Fruit fly (Drosophila melanogaster): ENCODE data around the gene rsh.

Gene rsh

dm6 chrX:13099919-13100318, 111.5 kb downstream of the rsh start (continued):
- TF ChIP-seq Myb (GFP tag; optimal IDR thresholded peaks at IDR 0.05) (no peak), jumu (GFP tag; optimal IDR thresholded peaks at IDR 0.05) (peak; percentile 1), dmrt11E (tag; optimal IDR thresholded peaks at IDR 0.05) (peak; percentile 45), Dll (GFP tag; IDR thresholded peaks at IDR 0.05; ENCODE audit: partially characterized antibody) (no peak), sim (GFP tag; IDR thresholded peaks at IDR 0.05) (no peak), Fer3 (tag; optimal IDR thresholded peaks at IDR 0.05) (peak; percentile 89), PHDP (tag; optimal IDR thresholded peaks at IDR 0.05) (peak; percentile 88), HHEX (GFP tag; optimal IDR thresholded peaks at IDR 0.05) (peak; percentile 87), CG17612 (GFP tag; IDR thresholded peaks at IDR 0.05) (0 out of 2 replicates have a peak, but pooled peaks have one; percentile 62), CG14014 (GFP tag; IDR thresholded peaks at IDR 0.05) (peak; percentile 92), CG31441 (GFP tag; IDR thresholded peaks at IDR 0.05) (peak; percentile 81), lola (GFP tag; optimal IDR thresholded peaks at IDR 0.05) (peak in 1 of 3 experiments; percentile 36), ro (GFP tag; IDR thresholded peaks at IDR 0.05) (peak; percentile 53), Ets65A (GFP tag) (peak; percentile 68), Stat92E (GFP tag; optimal IDR thresholded peaks at IDR 0.05) (no peak), lab (GFP tag; optimal IDR thresholded peaks at IDR 0.05) (peak; percentile 93), gsb-n (tag; optimal IDR thresholded peaks at IDR 0.05) (no peak), CG12299 (tag; optimal IDR thresholded peaks at IDR 0.05) (peak; percentile 66), cas (GFP tag; IDR thresholded peaks at IDR 0.05) (peak; percentile 69; the same call in 1 of the 2 replicates), trem (tag; optimal IDR thresholded peaks at IDR 0.05) (peak; percentile 10), CG18011 (GFP tag; optimal IDR thresholded peaks at IDR 0.05) (peak; percentile 61), Lim3 (GFP tag; IDR thresholded peaks at IDR 0.05) (no peak), CG6272 (GFP tag; IDR thresholded peaks at IDR 0.05) (peak; percentile 89), Vsx1 (GFP tag; optimal IDR thresholded peaks at IDR 0.05) (peak; percentile 52), ssp (GFP tag; IDR thresholded peaks at IDR 0.05) (peak; percentile 70), CG1792 (GFP tag; optimal IDR thresholded peaks at IDR 0.05) (no peak), Kr (GFP tag; optimal IDR thresholded peaks at IDR 0.05) (no peak), yki (optimal IDR thresholded peaks at IDR 0.05) (no peak), CG9797 (GFP tag; optimal IDR thresholded peaks at IDR 0.05) (no peak), CG4328 (GFP tag; optimal IDR thresholded peaks at IDR 0.05) (peak; percentile 38), caup (GFP tag; optimal IDR thresholded peaks at IDR 0.05; ENCODE audit: severe bottlenecking) (peak; percentile 84), jigr1 (GFP tag; IDR thresholded peaks at IDR 0.05) (peak; percentile 59; the same call in 2 of the 3 replicates), CG1529 (GFP tag; optimal IDR thresholded peaks at IDR 0.05) (peak; percentile 34), CG43689 (GFP tag; IDR thresholded peaks at IDR 0.05) (peak; percentile 61; the same call in 1 of the 2 replicates), Usf (GFP tag; optimal IDR thresholded peaks at IDR 0.05) (peak; percentile 63), aop (GFP tag; IDR thresholded peaks at IDR 0.05) (0 out of 2 replicates have a peak, but pooled peaks have one; percentile 37), CG17829 (tag; optimal IDR thresholded peaks at IDR 0.05) (peak; percentile 70), CG6813 (GFP tag; optimal IDR thresholded peaks at IDR 0.05) (peak; percentile 80), CG13123 (GFP tag; optimal IDR thresholded peaks at IDR 0.05) (peak; percentile 28), salm (tag; optimal IDR thresholded peaks at IDR 0.05) (peak; percentile 64), CG6654 (GFP tag; optimal IDR thresholded peaks at IDR 0.05) (peak; percentile 65), CG4424 (GFP tag; optimal IDR thresholded peaks at IDR 0.05) (peak; percentile 68), abd-A (tag; optimal IDR thresholded peaks at IDR 0.05) (no peak), CG11696 (GFP tag; IDR thresholded peaks at IDR 0.05) (peak; percentile 83), lmd (GFP tag; IDR thresholded peaks at IDR 0.05) (peak; percentile 93), fru (optimal IDR thresholded peaks at IDR 0.05) (no peak), CoRest (tag; optimal IDR thresholded peaks at IDR 0.05) (peak; percentile 87), CG12942 (GFP tag; optimal IDR thresholded peaks at IDR 0.05) (peak; percentile 55), otp (GFP tag; IDR thresholded peaks at IDR 0.05) (peak; percentile 83), CG15601 (tag; optimal IDR thresholded peaks at IDR 0.05) (peak; percentile 45), H15 (GFP tag; IDR thresholded peaks at IDR 0.05) (peak; percentile 73; the same call in 2 of the 3 replicates)
